Fruit fly (Drosophila melanogaster): ENCODE data around the gene CG10650.
A peak's percentile ranks its signal among the peaks of the same experiment; 100 is the strongest.

CG10650 gene

DNA sequence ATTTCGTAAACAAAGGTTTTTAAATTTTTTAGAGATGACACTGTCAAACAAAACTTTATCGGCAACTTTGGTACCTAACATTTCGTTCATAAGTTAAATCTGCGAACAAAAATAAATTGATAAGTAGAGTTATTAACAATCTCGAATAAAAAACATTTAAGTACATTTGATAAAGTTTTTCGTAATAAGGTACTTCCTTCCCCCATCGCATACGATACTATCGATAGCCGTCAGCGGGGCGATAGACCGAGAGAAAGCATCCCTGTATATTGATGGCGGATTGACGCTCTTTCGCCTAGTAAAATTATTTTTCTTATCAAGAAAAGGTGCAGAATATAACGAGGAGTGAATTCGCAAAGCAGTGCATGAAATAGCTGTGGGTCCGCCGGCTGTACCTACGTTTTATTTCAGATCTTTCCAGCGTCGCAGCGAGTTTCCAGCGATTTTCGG lies 49.4 kb upstream of the CG10650 start, which contains the start of the genes Ttc19 and Acn (continued):
- TF ChIP-seq Hr51 (GFP tag; optimal IDR thresholded peaks at IDR 0.05), result peak; percentile 80 to 91
- TF ChIP-seq yki (optimal IDR thresholded peaks at IDR 0.05), result no peak
- TF ChIP-seq Fer1 (GFP tag; optimal IDR thresholded peaks at IDR 0.05), result peak; percentile 75
- no peak for TF ChIP-seq CG13894 (tag; optimal IDR thresholded peaks at IDR 0.05)
- TF ChIP-seq CG6854 (GFP tag; optimal IDR thresholded peaks at IDR 0.05), result peak; percentile 33
- TF ChIP-seq disco-r (GFP tag; optimal IDR thresholded peaks at IDR 0.05), result peak; percentile 77
- peak; percentile 67 for TF ChIP-seq ttk (GFP tag; IDR thresholded peaks at IDR 0.05)
- TF ChIP-seq Ets65A (GFP tag), result peak; percentile 99
- TF ChIP-seq CG8924 (tag; optimal IDR thresholded peaks at IDR 0.05), result peak; percentile 85
- no peak for TF ChIP-seq fru (optimal IDR thresholded peaks at IDR 0.05)
- TF ChIP-seq CG15696 (tag; optimal IDR thresholded peaks at IDR 0.05), result peak; percentile 79
- peak; percentile 92 for TF ChIP-seq sna (GFP tag; IDR thresholded peaks at IDR 0.05; ENCODE audit: partially characterized antibody)
- no peak for TF ChIP-seq Hmr (GFP tag; optimal IDR thresholded peaks at IDR 0.05)
- TF ChIP-seq org-1 (GFP tag; optimal IDR thresholded peaks at IDR 0.05), result no peak
- TF ChIP-seq Atf-2 (GFP tag; optimal IDR thresholded peaks at IDR 0.05), result peak; percentile 80
- peak; percentile 94 for TF ChIP-seq hbn (GFP tag; IDR thresholded peaks at IDR 0.05; ENCODE audit: partially characterized antibody)
- peak; percentile 86 for TF ChIP-seq CG1603 (tag; optimal IDR thresholded peaks at IDR 0.05)
- TF ChIP-seq bcd (GFP tag; optimal IDR thresholded peaks at IDR 0.05), result peak; percentile 81
- no peak for TF ChIP-seq CG10274 (GFP tag; optimal IDR thresholded peaks at IDR 0.05)
- no peak for TF ChIP-seq ac (GFP tag; optimal IDR thresholded peaks at IDR 0.05)
- peak; percentile 93 for TF ChIP-seq mam (GFP tag; optimal IDR thresholded peaks at IDR 0.05)
- TF ChIP-seq tio (GFP tag; optimal IDR thresholded peaks at IDR 0.05), result no peak
- TF ChIP-seq jigr1 (GFP tag; IDR thresholded peaks at IDR 0.05), result no peak
- TF ChIP-seq CG15479 (GFP tag; optimal IDR thresholded peaks at IDR 0.05), result no peak
- no peak for TF ChIP-seq CG15073 (GFP tag; optimal IDR thresholded peaks at IDR 0.05)
- peak; percentile 54; the same call in 1 of the 2 replicates for TF ChIP-seq bowl (GFP tag; IDR thresholded peaks at IDR 0.05)
- TF ChIP-seq usp (GFP tag; optimal IDR thresholded peaks at IDR 0.05), result no peak
- TF ChIP-seq tgo (GFP tag; IDR thresholded peaks at IDR 0.05), result peak; percentile 86
- peak; percentile 75 for TF ChIP-seq HLH3B (GFP tag; IDR thresholded peaks at IDR 0.05)
- peak; percentile 87 for TF ChIP-seq Dip3 (GFP tag; optimal IDR thresholded peaks at IDR 0.05)
- TF ChIP-seq pb (GFP tag; optimal IDR thresholded peaks at IDR 0.05), result peak; percentile 78
- TF ChIP-seq CG42726 (GFP tag; IDR thresholded peaks at IDR 0.05; ENCODE audit: partially characterized antibody), result peak; percentile 92
- TF ChIP-seq maf-S (GFP tag; optimal IDR thresholded peaks at IDR 0.05), result peak; percentile 89
- peak; percentile 78 for TF ChIP-seq Ssrp (tag; optimal IDR thresholded peaks at IDR 0.05)
- peak; percentile 90 for TF ChIP-seq Side (GFP tag; optimal IDR thresholded peaks at IDR 0.05)
- TF ChIP-seq lmd (GFP tag; IDR thresholded peaks at IDR 0.05), result peak; percentile 79
- peak; percentile 90 for TF ChIP-seq Rfx (GFP tag; IDR thresholded peaks at IDR 0.05)
- peak; percentile 77 for TF ChIP-seq stc (GFP tag; IDR thresholded peaks at IDR 0.05)
- peak; percentile 86 for TF ChIP-seq NfI (GFP tag; optimal IDR thresholded peaks at IDR 0.05)
- peak; percentile 82 for TF ChIP-seq az2 (GFP tag; optimal IDR thresholded peaks at IDR 0.05)
- TF ChIP-seq CTCF (GFP tag; optimal IDR thresholded peaks at IDR 0.05), result peak; percentile 26
- TF ChIP-seq crol (GFP tag; IDR thresholded peaks at IDR 0.05), result peak; percentile 45
- peak; percentile 81 for TF ChIP-seq unpg (GFP tag; optimal IDR thresholded peaks at IDR 0.05)
- TF ChIP-seq PHDP (tag; optimal IDR thresholded peaks at IDR 0.05), result peak; percentile 77
- peak; percentile 80 for TF ChIP-seq ind (GFP tag; optimal IDR thresholded peaks at IDR 0.05)
- peak; percentile 82 for TF ChIP-seq CG17359 (tag; optimal IDR thresholded peaks at IDR 0.05)
- no peak for TF ChIP-seq CG4360 (GFP tag; IDR thresholded peaks at IDR 0.05)
- peak; percentile 78 for TF ChIP-seq CG6689 (GFP tag; IDR thresholded peaks at IDR 0.05)
- peak in 1 of 2 experiments; percentile 58 for TF ChIP-seq crp (GFP tag; optimal IDR thresholded peaks at IDR 0.05)
- no peak for TF ChIP-seq Trl (optimal IDR thresholded peaks at IDR 0.05)
- TF ChIP-seq Trl (GFP tag; optimal IDR thresholded peaks at IDR 0.05), result peak; percentile 92
- peak; percentile 59 for TF ChIP-seq CG8359 (GFP tag; optimal IDR thresholded peaks at IDR 0.05; ENCODE audit: borderline replicate concordance)
- peak; percentile 93 for TF ChIP-seq CG2120 (GFP tag; optimal IDR thresholded peaks at IDR 0.05)

Data from whole organism, embryonic.